Worm (Caenorhabditis elegans) whole organism, L3 larva: Measurements from ENCODE around the gene cah-5.

Experiments used
- elt-2 ChIP-seq: sonication (generic microtip); optimal IDR thresholded peaks from 2 replicates; lab custom pipeline; 2016; ENCODE audit warnings: missing genetic modification reagents, mild to moderate bottlenecking, missing genetic modification characterization, missing compliant biosample characterization
- fos-1 ChIP-seq: fragments of 150-350 bp; optimal IDR thresholded peaks from 2 replicates; lab custom pipeline; 2014; ENCODE audit warnings: missing biosample characterization, missing genetic modification characterization
- lin-15B ChIP-seq: fragments of 150-350 bp; optimal IDR thresholded peaks from 2 replicates; lab custom pipeline; 2014; ENCODE audit warnings: missing biosample characterization, missing genetic modification characterization
- lin-39 ChIP-seq: fragments of 150-350 bp; optimal IDR thresholded peaks from 2 replicates; lab custom pipeline; 2018; ENCODE audit warnings: missing biosample characterization, missing genetic modification reagents, missing genetic modification characterization
- nhr-12 ChIP-seq: fragments of 150-350 bp; optimal IDR thresholded peaks from 2 replicates; lab custom pipeline; 2014; ENCODE audit warnings: missing biosample characterization, missing genetic modification characterization
- nhr-77 ChIP-seq: fragments of 150-350 bp; optimal IDR thresholded peaks from 2 replicates; lab custom pipeline; 2014; ENCODE audit warnings: missing biosample characterization, missing genetic modification characterization
- snpc-4 ChIP-seq: fragments of 150-350 bp; optimal IDR thresholded peaks from 2 replicates; lab custom pipeline; 2014; ENCODE audit warnings: missing biosample characterization, missing genetic modification characterization
- unc-39 ChIP-seq: sonication (generic microtip); optimal IDR thresholded peaks from 4 replicates; lab custom pipeline; 2017; ENCODE audit warnings: missing biosample characterization, missing genetic modification characterization
- zag-1 ChIP-seq: fragments of 150-350 bp; optimal IDR thresholded peaks from 2 replicates; lab custom pipeline; 2014; ENCODE audit warnings: missing biosample characterization, missing genetic modification characterization
- ztf-11 ChIP-seq: fragments of 150-350 bp; optimal IDR thresholded peaks from 2 replicates; lab custom pipeline; 2014; ENCODE audit warnings: missing biosample characterization, missing genetic modification characterization
- ztf-4 ChIP-seq: fragments of 150-350 bp; optimal IDR thresholded peaks from 2 replicates; lab custom pipeline; 2014; ENCODE audit warnings: missing biosample characterization, missing genetic modification characterization

- TF ChIP-seq unc-39 (tag; lab: Kevin White, UChicago) (no peak), zag-1 (no peak), lin-39 (tag; lab: Kevin White, UChicago) (no peak), ztf-4 (tag; lab: Kevin White, UChicago) (no peak), lin-15B (tag; lab: Kevin White, UChicago) (no peak), nhr-77 (tag; lab: Kevin White, UChicago) (no peak), snpc-4 (no peak), ztf-11 (no peak), fos-1 (tag; lab: Kevin White, UChicago) (no peak), nhr-12 (no peak), elt-2 (no peak)
These were observed 16.1 kb downstream of the cah-5 start, which contains the start of gene cest-19 for ce11 chrX:7035937-7036336.
